Worm (Caenorhabditis elegans) whole organism, L1 larva: ENCODE results near the gene C29F9.5.

Experiments
- C04F5.9 ChIP-seq: sonication (generic microtip); optimal IDR thresholded peaks from 2 replicates; lab custom pipeline; 2016; ENCODE audit warnings: missing genetic modification characterization, missing compliant biosample characterization
- ama-1 ChIP-seq: fragments of 150-350 bp; optimal IDR thresholded peaks from 2 replicates; lab custom pipeline; 2014
- egl-13 ChIP-seq: sonication (generic microtip); optimal IDR thresholded peaks from 2 replicates; lab custom pipeline; 2016; ENCODE audit warnings: missing genotype, missing genetic modification reagents, missing genetic modification characterization, missing compliant biosample characterization
- jun-1 ChIP-seq: fragments of 150-350 bp; optimal IDR thresholded peaks from 2 replicates; lab custom pipeline; 2014; ENCODE audit warnings: missing biosample characterization, missing genetic modification reagents, missing genetic modification characterization
- mdl-1 ChIP-seq, 2 experiments: fragments of 150-350 bp; optimal IDR thresholded peaks; 2 replicates each; lab custom pipeline; 2014 to 2017; ENCODE audit warnings: missing biosample characterization in 2 of 2, missing genetic modification characterization in 2 of 2, inconsistent platforms in 1 of 2
- pag-3 ChIP-seq: sonication (generic microtip); optimal IDR thresholded peaks from 2 replicates; lab custom pipeline; 2017; ENCODE audit warnings: missing genetic modification characterization, mild to moderate bottlenecking, missing compliant biosample characterization, antibody characterized with exemption, borderline replicate concordance; ENCODE audit not compliant: insufficient read depth
- pqm-1 ChIP-seq: sonication (generic microtip); optimal IDR thresholded peaks from 3 replicates; lab custom pipeline; 2017; ENCODE audit warnings: missing biosample characterization, missing genetic modification characterization
- unc-62 ChIP-seq: fragments of 150-350 bp; optimal IDR thresholded peaks from 2 replicates; lab custom pipeline; 2014; ENCODE audit warnings: missing biosample characterization, missing genetic modification reagents, missing genetic modification characterization
- ztf-4 ChIP-seq: fragments of 150-350 bp; optimal IDR thresholded peaks from 2 replicates; lab custom pipeline; 2014; ENCODE audit warnings: missing biosample characterization, missing genetic modification characterization

DNA sequence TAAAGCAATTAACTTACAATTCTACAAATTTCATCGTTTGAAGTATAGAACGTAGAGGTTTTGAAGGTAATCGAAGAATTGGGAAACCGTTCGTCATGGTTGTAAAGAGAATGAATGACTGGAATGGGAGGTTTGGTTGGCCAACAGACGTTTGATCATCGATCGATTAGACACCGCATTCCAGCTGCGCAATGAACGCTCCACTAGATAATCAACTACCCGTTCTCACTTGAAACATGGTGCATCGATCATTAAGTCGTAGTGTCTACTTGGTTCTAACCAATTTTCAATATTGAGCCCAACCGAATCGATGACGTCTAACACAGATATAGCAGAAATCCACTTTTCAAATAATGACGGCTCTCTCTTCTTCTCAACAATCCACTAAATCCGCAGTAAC, 25.8 kb downstream of the C29F9.5 start, which contains the start of gene fbxb-82:
- TF ChIP-seq egl-13 (no peak), pag-3 (tag; lab: Kevin White, UChicago) (no peak), jun-1 (tag; lab: Kevin White, UChicago) (no peak), ztf-4 (no peak), ama-1 (lab: Kevin White, UChicago) (no peak), mdl-1 (tag; optimal IDR thresholded peaks at IDR 0.05; lab: Kevin White, UChicago) (no peak), C04F5.9 (tag; lab: Kevin White, UChicago) (no peak), unc-62 (GFP tag; lab: Kevin White, UChicago) (no peak), pqm-1 (no peak)
